Worm (Caenorhabditis elegans) whole organism, late embryonic: Measurements from ENCODE around the gene cpg-18.

Source experiments
- F13H6.1 ChIP-seq: sonication (generic microtip); optimal IDR thresholded peaks from 2 replicates; lab custom pipeline; 2016; ENCODE audit warnings: missing genetic modification characterization, missing compliant biosample characterization
- ceh-45 ChIP-seq: fragments of 200-800 bp; sonication (Bioruptor generic); IDR thresholded peaks from 2 replicates; pipeline ENCODE4 v1.3.6; 2022; ENCODE audit warnings: missing genetic modification reagents, missing genetic modification characterization, missing compliant biosample characterization
- elt-2 ChIP-seq: sonication (generic microtip); optimal IDR thresholded peaks from 2 replicates; lab custom pipeline; 2016; ENCODE audit warnings: missing genetic modification reagents, missing genetic modification characterization, missing compliant biosample characterization
- mec-3 ChIP-seq: sonication (generic microtip); optimal IDR thresholded peaks from 2 replicates; lab custom pipeline; 2016; ENCODE audit warnings: borderline replicate concordance, missing genetic modification characterization, missing compliant biosample characterization
- nfya-1 ChIP-seq: sonication (generic microtip); optimal IDR thresholded peaks from 2 replicates; lab custom pipeline; 2017; ENCODE audit warnings: missing genetic modification characterization, mild to moderate bottlenecking, missing compliant biosample characterization, antibody characterized with exemption, moderate library complexity
- nhr-232 ChIP-seq: sonication (generic microtip); optimal IDR thresholded peaks from 2 replicates; lab custom pipeline; 2016; ENCODE audit warnings: missing genetic modification characterization, missing compliant biosample characterization
- pag-3 ChIP-seq: sonication (generic microtip); optimal IDR thresholded peaks from 2 replicates; lab custom pipeline; 2016; ENCODE audit warnings: missing compliant biosample characterization, missing genetic modification characterization, borderline replicate concordance
- pax-1 ChIP-seq: fragments of 150-350 bp; optimal IDR thresholded peaks from 2 replicates; lab custom pipeline; 2014; ENCODE audit warnings: missing biosample characterization, missing genetic modification characterization
- pha-4 ChIP-seq: fragments of 150-350 bp; optimal IDR thresholded peaks from 2 replicates; lab custom pipeline; 2018; ENCODE audit warnings: missing biosample characterization, missing genetic modification reagents, missing genetic modification characterization
- pqm-1 ChIP-seq: sonication (generic microtip); optimal IDR thresholded peaks from 2 replicates; lab custom pipeline; 2016; ENCODE audit warnings: missing genetic modification characterization, missing compliant biosample characterization
- sdc-2 ChIP-seq: sonication (generic microtip); optimal IDR thresholded peaks from 2 replicates; lab custom pipeline; 2016; ENCODE audit warnings: missing genotype, missing genetic modification characterization, missing compliant biosample characterization

ce11 chrIV:5703917-5704316 is 30.9 kb upstream of the cpg-18 start:
- no peak for TF ChIP-seq pax-1 (tag; lab: Kevin White, UChicago)
- no peak for TF ChIP-seq sdc-2 (tag; lab: Kevin White, UChicago)
- TF ChIP-seq nfya-1 (tag; lab: Kevin White, UChicago) = no peak
- no peak for TF ChIP-seq F13H6.1 (tag; lab: Kevin White, UChicago)
- no peak for TF ChIP-seq ceh-45 (GFP tag; lab: Robert Waterston, UW)
- TF ChIP-seq mec-3 (tag; lab: Kevin White, UChicago) = no peak
- no peak for TF ChIP-seq pag-3
- TF ChIP-seq pqm-1 (tag; lab: Kevin White, UChicago) = no peak
- TF ChIP-seq nhr-232 (tag; lab: Kevin White, UChicago) = no peak
- no peak for TF ChIP-seq elt-2 (tag; lab: Kevin White, UChicago)
- TF ChIP-seq pha-4 (tag; lab: Kevin White, UChicago) = no peak
